Fruit fly (Drosophila melanogaster): ENCODE data around the gene CG5800.

The CG5800 gene

DNA sequence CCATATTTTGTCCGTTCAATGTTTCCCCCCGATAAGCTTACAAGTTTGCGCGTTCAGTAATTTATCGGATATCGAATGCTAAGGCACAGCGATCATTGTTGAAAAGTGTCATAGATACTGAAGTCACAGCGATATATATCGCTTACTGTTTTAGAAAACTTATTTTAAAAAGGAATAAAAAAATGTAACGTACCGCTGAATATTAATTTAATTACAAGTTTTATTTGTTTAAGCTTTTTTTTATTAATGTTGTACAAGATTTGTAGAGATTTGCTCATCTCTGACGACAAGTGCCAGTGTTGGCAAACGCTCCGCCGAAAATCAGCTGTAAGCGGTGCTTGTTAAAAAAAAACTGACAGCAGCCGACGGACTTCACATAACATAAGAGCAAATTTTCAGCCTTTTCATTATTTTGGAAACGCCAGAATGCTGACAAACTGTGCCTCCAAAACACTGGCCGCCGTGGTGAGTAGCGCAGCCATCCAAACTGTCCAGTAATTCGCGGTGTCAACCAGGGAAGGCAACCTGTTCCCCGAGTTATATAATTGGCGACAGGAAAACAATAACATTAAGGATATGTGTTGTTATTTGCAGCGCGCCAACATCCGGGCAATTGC lies 4.0 kb upstream of the CG5800 start, which contains the start of the genes corolla and ND-24 (continued):
- TF ChIP-seq zfh2 (GFP tag; optimal IDR thresholded peaks at IDR 0.05), result peak; percentile 85
- TF ChIP-seq Opbp (GFP tag; IDR thresholded peaks at IDR 0.05; ENCODE audit: partially characterized antibody), result peak; percentile 81; the same call in 2 of the 3 replicates
- TF ChIP-seq CG12744 (GFP tag; optimal IDR thresholded peaks at IDR 0.05), result peak; percentile 77
- TF ChIP-seq CG13624 (GFP tag; optimal IDR thresholded peaks at IDR 0.05), result peak; percentile 88
- TF ChIP-seq B-H1 (GFP tag; IDR thresholded peaks at IDR 0.05), result peak; percentile 82
- peak; percentile 75 for TF ChIP-seq Dref (GFP tag; IDR thresholded peaks at IDR 0.05)
- peak; percentile 31 for TF ChIP-seq CG11398 (GFP tag; optimal IDR thresholded peaks at IDR 0.05)
- TF ChIP-seq CG11504 (tag; optimal IDR thresholded peaks at IDR 0.05), result no peak
- peak; percentile 89 for TF ChIP-seq tin (GFP tag; optimal IDR thresholded peaks at IDR 0.05)
- TF ChIP-seq br (optimal IDR thresholded peaks at IDR 0.05), result no peak
- TF ChIP-seq slou (GFP tag; optimal IDR thresholded peaks at IDR 0.05), result peak; percentile 72
- TF ChIP-seq Dbx (GFP tag; IDR thresholded peaks at IDR 0.05), result peak; percentile 93
- peak; percentile 34 for TF ChIP-seq CG2875 (GFP tag; optimal IDR thresholded peaks at IDR 0.05)
- TF ChIP-seq CG3847 (GFP tag; IDR thresholded peaks at IDR 0.05), result peak; percentile 91
- peak; percentile 89 for TF ChIP-seq pum (GFP tag; optimal IDR thresholded peaks at IDR 0.05)
- TF ChIP-seq CG3407 (GFP tag; optimal IDR thresholded peaks at IDR 0.05), result peak; percentile 67
- TF ChIP-seq dm (GFP tag; optimal IDR thresholded peaks at IDR 0.05), result peak; percentile 64
- peak; percentile 84 for TF ChIP-seq bab2 (GFP tag; optimal IDR thresholded peaks at IDR 0.05)
- TF ChIP-seq gcm (GFP tag; optimal IDR thresholded peaks at IDR 0.05), result peak; percentile 69
- TF ChIP-seq Sry-β (GFP tag; optimal IDR thresholded peaks at IDR 0.05), result peak; percentile 87
- TF ChIP-seq CG9876 (GFP tag; optimal IDR thresholded peaks at IDR 0.05), result peak; percentile 68
- TF ChIP-seq CG13775 (GFP tag; optimal IDR thresholded peaks at IDR 0.05), result peak; percentile 85
- TF ChIP-seq CG3281 (GFP tag; optimal IDR thresholded peaks at IDR 0.05), result peak; percentile 67
- peak; percentile 87 for TF ChIP-seq CG4730 (GFP tag; IDR thresholded peaks at IDR 0.05)
- TF ChIP-seq CG15514 (GFP tag; optimal IDR thresholded peaks at IDR 0.05), result peak; percentile 84
- TF ChIP-seq Rfx (GFP tag; IDR thresholded peaks at IDR 0.05), result peak; percentile 92
- peak; percentile 91 for TF ChIP-seq Hsf (GFP tag; optimal IDR thresholded peaks at IDR 0.05)
- peak; percentile 83 for TF ChIP-seq maf-S (GFP tag; optimal IDR thresholded peaks at IDR 0.05)
- peak; percentile 88 for TF ChIP-seq inv (GFP tag; IDR thresholded peaks at IDR 0.05; ENCODE audit: partially characterized antibody)
- TF ChIP-seq lilli (GFP tag; optimal IDR thresholded peaks at IDR 0.05), result peak; percentile 93
- peak; percentile 75 for TF ChIP-seq CG14014 (GFP tag; IDR thresholded peaks at IDR 0.05)
- peak; percentile 58 for TF ChIP-seq nerfin-2 (GFP tag; IDR thresholded peaks at IDR 0.05; ENCODE audit: partially characterized antibody)
- peak; percentile 77 for TF ChIP-seq wor (GFP tag; IDR thresholded peaks at IDR 0.05)
- TF ChIP-seq CG8388 (GFP tag; optimal IDR thresholded peaks at IDR 0.05), result peak; percentile 75
- peak; percentile 85 for TF ChIP-seq CG9215 (GFP tag; IDR thresholded peaks at IDR 0.05)
- peak; percentile 42 for TF ChIP-seq Vsx1 (GFP tag; optimal IDR thresholded peaks at IDR 0.05)
- TF ChIP-seq Antp (GFP tag; optimal IDR thresholded peaks at IDR 0.05), result peak; percentile 78
- TF ChIP-seq CG4328 (GFP tag; optimal IDR thresholded peaks at IDR 0.05), result peak; percentile 63
- TF ChIP-seq sisA (GFP tag; IDR thresholded peaks at IDR 0.05), result peak; percentile 92
- peak; percentile 72 for TF ChIP-seq Mad (GFP tag; optimal IDR thresholded peaks at IDR 0.05)
- no peak for TF ChIP-seq Stat92E (GFP tag; optimal IDR thresholded peaks at IDR 0.05)
- TF ChIP-seq gt (GFP tag; IDR thresholded peaks at IDR 0.05), result peak; percentile 62; the same call in 1 of the 2 replicates
- peak; percentile 79 for TF ChIP-seq CG33213 (GFP tag; optimal IDR thresholded peaks at IDR 0.05)
- no peak for TF ChIP-seq yki (optimal IDR thresholded peaks at IDR 0.05)
- TF ChIP-seq CG10654 (GFP tag; optimal IDR thresholded peaks at IDR 0.05), result peak; percentile 78
- TF ChIP-seq CG10979 (tag; optimal IDR thresholded peaks at IDR 0.05), result peak; percentile 75
- no peak for TF ChIP-seq Eip74EF (GFP tag; optimal IDR thresholded peaks at IDR 0.05)
- peak; percentile 59 for TF ChIP-seq dimm (GFP tag; IDR thresholded peaks at IDR 0.05)
- peak in 1 of 2 experiments; percentile 22 for TF ChIP-seq tll (GFP tag; optimal IDR thresholded peaks at IDR 0.05)
- peak; percentile 91 for TF ChIP-seq CG32772 (GFP tag; IDR thresholded peaks at IDR 0.05)
